Fruit fly (Drosophila melanogaster): Measurements from ENCODE around the gene CG1024.

Gene CG1024

dm6 chr3R:6413771-6414438 is 33.8 kb upstream of the CG1024 start:
- no peak for TF ChIP-seq noc (tag; optimal IDR thresholded peaks at IDR 0.05)

dm6 chr3R:6411454-6412204 is 31.5 kb upstream of the CG1024 start:
- no peak for TF ChIP-seq noc (tag; optimal IDR thresholded peaks at IDR 0.05)

dm6 chr3R:6410412-6411225 is 30.5 kb upstream of the CG1024 start:
- TF ChIP-seq noc (tag; optimal IDR thresholded peaks at IDR 0.05) = peak; percentile 97

dm6 chr3R:6409153-6409571 is 29.0 kb upstream of the CG1024 start:
- no peak for TF ChIP-seq noc (tag; optimal IDR thresholded peaks at IDR 0.05)

dm6 chr3R:6408467-6408866 is 28.3 kb upstream of the CG1024 start:
- no peak for TF ChIP-seq noc (tag; optimal IDR thresholded peaks at IDR 0.05)

- no peak for TF ChIP-seq noc (tag; optimal IDR thresholded peaks at IDR 0.05)
Measured at dm6 chr3R:6407544-6407943, 27.4 kb upstream of the CG1024 start.

- TF ChIP-seq noc (tag; optimal IDR thresholded peaks at IDR 0.05) = no peak
Measured at dm6 chr3R:6406566-6407098, 26.5 kb upstream of the CG1024 start, which contains the start of gene gpp. TSS of gene gpp (plus strand) at chr3R:6406855.

dm6 chr3R:6405674-6406565 is 25.8 kb upstream of the CG1024 start, which contains the start of gene Dmtn:
TSS of gene Dmtn (minus strand) at chr3R:6405895.
- peak; percentile 20 for TF ChIP-seq noc (tag; optimal IDR thresholded peaks at IDR 0.05)

- no peak for TF ChIP-seq noc (tag; optimal IDR thresholded peaks at IDR 0.05)
Measured at dm6 chr3R:6405239-6405638, 25.1 kb upstream of the CG1024 start.

dm6 chr3R:6404174-6404573 is 24.0 kb upstream of the CG1024 start:
- TF ChIP-seq noc (tag; optimal IDR thresholded peaks at IDR 0.05) = peak; percentile 51

dm6 chr3R:6403674-6404073 is 23.5 kb upstream of the CG1024 start:
- TF ChIP-seq noc (tag; optimal IDR thresholded peaks at IDR 0.05) = no peak

dm6 chr3R:6402522-6403171 is 22.5 kb upstream of the CG1024 start:
- TF ChIP-seq noc (tag; optimal IDR thresholded peaks at IDR 0.05) = peak; percentile 77

- no peak for TF ChIP-seq noc (tag; optimal IDR thresholded peaks at IDR 0.05)
Measured at dm6 chr3R:6401522-6401844, 21.4 kb upstream of the CG1024 start.

dm6 chr3R:6400710-6401521 is 20.8 kb upstream of the CG1024 start:
- no peak for TF ChIP-seq noc (tag; optimal IDR thresholded peaks at IDR 0.05)

Data from whole organism, larva.